Fruit fly (Drosophila melanogaster) whole organism, adult: Measurements from ENCODE around the gene tal-AA.

Experiments
- CG11617 ChIP-seq: fragments of 200-800 bp; sonication (Bioruptor generic); optimal IDR thresholded peaks from 2 replicates; lab custom pipeline; 2017; ENCODE audit warnings: mild to moderate bottlenecking, missing biosample characterization, missing genetic modification reagents, missing genetic modification characterization
- CG12768 ChIP-seq: fragments of 200-800 bp; sonication (Bioruptor generic); optimal IDR thresholded peaks from 2 replicates; lab custom pipeline; 2017; ENCODE audit warnings: missing biosample characterization, missing genetic modification characterization, mild to moderate bottlenecking, moderate library complexity, missing genetic modification reagents
- CG14711 ChIP-seq: fragments of 200-800 bp; sonication (Bioruptor generic); optimal IDR thresholded peaks from 2 replicates; lab custom pipeline; 2018; ENCODE audit warnings: missing biosample characterization, mild to moderate bottlenecking, missing genetic modification characterization, moderate library complexity
- CG1620 ChIP-seq: fragments of 200-800 bp; sonication (Bioruptor generic); optimal IDR thresholded peaks from 2 replicates; lab custom pipeline; 2016; ENCODE audit warnings: missing biosample characterization, missing genetic modification characterization
- CG33017 ChIP-seq: fragments of 200-800 bp; sonication (Bioruptor generic); optimal IDR thresholded peaks from 2 replicates; lab custom pipeline; 2018; ENCODE audit warnings: missing biosample characterization, mild to moderate bottlenecking, missing genetic modification characterization, moderate library complexity
- CG5204 ChIP-seq: fragments of 200-800 bp; sonication (Bioruptor generic); optimal IDR thresholded peaks from 2 replicates; lab custom pipeline; 2016; ENCODE audit warnings: missing biosample characterization, missing genetic modification characterization
- CG7045 ChIP-seq: fragments of 200-800 bp; sonication (Bioruptor generic); optimal IDR thresholded peaks from 2 replicates; lab custom pipeline; 2017; ENCODE audit warnings: missing biosample characterization, mild to moderate bottlenecking, missing genetic modification characterization
- CG7101 ChIP-seq: fragments of 200-800 bp; sonication (Bioruptor generic); optimal IDR thresholded peaks from 2 replicates; lab custom pipeline; 2018; ENCODE audit warnings: missing biosample characterization, mild to moderate bottlenecking, missing genetic modification characterization, moderate library complexity
- Clk ChIP-seq: fragments of 200-800 bp; sonication (Bioruptor generic); optimal IDR thresholded peaks from 2 replicates; lab custom pipeline; 2017; ENCODE audit warnings: missing biosample characterization, missing genetic modification characterization
- Crg-1 ChIP-seq: fragments of 200-800 bp; sonication (Bioruptor generic); optimal IDR thresholded peaks from 2 replicates; lab custom pipeline; 2016; ENCODE audit warnings: missing biosample characterization, missing genetic modification characterization
- Hr96 ChIP-seq: fragments of 200-800 bp; sonication (Bioruptor generic); optimal IDR thresholded peaks from 2 replicates; lab custom pipeline; 2016; ENCODE audit warnings: missing biosample characterization, missing genetic modification characterization
- Mnt ChIP-seq: fragments of 200-800 bp; sonication (Bioruptor generic); optimal IDR thresholded peaks from 2 replicates; lab custom pipeline; 2016; ENCODE audit warnings: missing biosample characterization, mild to moderate bottlenecking, missing genetic modification characterization
- bab1 ChIP-seq: fragments of 200-800 bp; sonication (Bioruptor generic); optimal IDR thresholded peaks from 3 replicates; lab custom pipeline; 2019; ENCODE audit warnings: missing biosample characterization, mild to moderate bottlenecking, missing genetic modification characterization, moderate library complexity
- cic ChIP-seq: fragments of 200-800 bp; sonication (Bioruptor generic); optimal IDR thresholded peaks from 2 replicates; lab custom pipeline; 2017; ENCODE audit warnings: missing biosample characterization, mild to moderate bottlenecking, missing genetic modification characterization, moderate library complexity
- cnc ChIP-seq, 2 experiments: fragments of >200 bp; optimal IDR thresholded peaks; 2 replicates each; lab custom pipeline; 2017
- kay ChIP-seq: fragments of 200-800 bp; sonication (Bioruptor generic); peaks from one replicate; lab custom pipeline; 2016; ENCODE audit warnings: missing biosample characterization, missing genetic modification characterization, borderline replicate concordance
- ovo ChIP-seq: fragments of 200-800 bp; sonication (Bioruptor generic); optimal IDR thresholded peaks from 2 replicates; lab custom pipeline; 2016; ENCODE audit warnings: missing biosample characterization, missing genetic modification characterization
- pad ChIP-seq: fragments of 200-800 bp; sonication (Bioruptor generic); optimal IDR thresholded peaks from 3 replicates; lab custom pipeline; 2017; ENCODE audit warnings: missing biosample characterization, missing genetic modification characterization, mild to moderate bottlenecking, moderate library complexity, missing genetic modification reagents
- tj ChIP-seq: fragments of 200-800 bp; sonication (Bioruptor generic); optimal IDR thresholded peaks from 3 replicates; lab custom pipeline; 2017; ENCODE audit warnings: missing biosample characterization, mild to moderate bottlenecking, missing genetic modification characterization, moderate library complexity
- toe ChIP-seq: fragments of 200-800 bp; sonication (Bioruptor generic); optimal IDR thresholded peaks from 2 replicates; lab custom pipeline; 2016; ENCODE audit warnings: missing biosample characterization, missing genetic modification characterization

tal-AA gene

DNA sequence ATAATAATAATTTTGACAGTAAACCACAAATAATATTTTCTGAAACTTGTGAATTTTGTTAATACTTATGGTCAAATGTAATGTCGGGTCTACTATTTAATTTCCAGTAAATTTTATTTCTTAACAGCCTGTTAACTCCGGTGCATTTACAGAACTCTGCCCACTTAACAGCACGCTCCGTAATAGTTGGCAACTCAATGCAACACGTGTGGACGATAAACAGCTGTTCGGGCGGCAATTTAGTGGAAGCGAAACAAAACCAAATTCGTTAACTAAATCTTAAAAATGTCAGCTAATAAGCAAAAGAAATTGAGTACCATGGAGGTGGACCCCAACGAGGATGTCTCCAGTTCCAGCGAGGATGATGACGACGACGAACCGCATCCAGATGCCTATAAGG, 32.1 kb upstream of the tal-AA start, which contains the start of gene CG9286:
Gene CG9286 (plus strand): TSS at position 196 of the 400 bp plus-strand sequence.
- TF ChIP-seq ovo (no peak), CG7045 (GFP tag; lab: Kevin White, UChicago) (no peak), toe (GFP tag; lab: Kevin White, UChicago) (no peak), cnc (optimal IDR thresholded peaks at IDR 0.05; lab: Kevin White, UChicago) (no peak), pad (no peak), CG14711 (tag; lab: Kevin White, UChicago) (peak; percentile 86), CG7101 (no peak), tj (GFP tag; lab: Kevin White, UChicago) (no peak), bab1 (GFP tag; lab: Kevin White, UChicago) (peak; percentile 10), cic (no peak), CG33017 (tag; lab: Kevin White, UChicago) (no peak), CG11617 (GFP tag; lab: Kevin White, UChicago) (no peak), Hr96 (GFP tag; lab: Kevin White, UChicago) (no peak), kay (no peak), Crg-1 (GFP tag; lab: Kevin White, UChicago) (no peak), Mnt (peak; percentile 94)

DNA sequence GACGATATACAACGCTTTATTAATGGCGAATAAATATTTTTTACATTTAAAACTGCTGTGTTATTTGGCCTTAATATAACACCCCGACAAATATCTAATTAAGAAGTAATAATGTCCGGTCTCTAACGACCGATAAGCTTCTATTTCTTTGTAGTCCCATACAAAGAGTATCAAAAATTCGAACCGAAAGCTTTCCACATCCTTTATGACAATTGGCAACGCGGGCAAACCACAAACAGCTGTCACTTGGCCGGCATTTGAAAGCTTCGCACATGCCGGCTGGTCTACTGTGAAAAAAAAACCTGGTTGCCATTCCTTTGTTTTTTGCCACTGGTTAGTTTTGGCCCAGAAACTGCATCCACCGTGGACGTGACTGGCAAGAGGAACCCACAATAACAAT, 30.9 kb upstream of the tal-AA start, which contains the start of gene Dip-B:
Gene Dip-B (plus strand): TSS at position 254 of the 400 bp plus-strand sequence.
- TF ChIP-seq Mnt (peak; percentile 4), toe (GFP tag; lab: Kevin White, UChicago) (no peak), CG11617 (GFP tag; lab: Kevin White, UChicago) (no peak), CG14711 (tag; lab: Kevin White, UChicago) (peak; percentile 27), bab1 (GFP tag; lab: Kevin White, UChicago) (peak; percentile 4)

DNA sequence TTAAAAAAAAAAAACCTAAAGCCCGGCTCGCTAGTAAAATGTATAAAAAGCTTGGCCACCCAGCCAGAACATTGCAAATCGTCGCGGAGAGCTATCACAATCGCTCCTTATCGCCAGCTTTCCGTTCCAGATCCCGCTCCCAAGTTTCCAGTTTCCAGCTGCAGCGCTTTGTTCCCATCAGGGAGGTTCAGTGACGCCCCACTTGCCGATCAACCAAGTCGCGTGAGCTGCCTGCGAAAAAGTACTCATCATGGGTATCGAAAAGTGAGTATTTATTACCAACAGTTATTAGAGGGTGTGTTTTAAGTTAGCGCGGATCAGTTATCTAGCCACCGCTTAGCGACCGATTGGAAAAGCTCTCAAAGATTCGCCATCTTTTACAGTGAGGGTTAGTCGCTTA, 30.3 kb upstream of the tal-AA start:
- TF ChIP-seq kay (no peak), CG7045 (GFP tag; lab: Kevin White, UChicago) (no peak), toe (GFP tag; lab: Kevin White, UChicago) (no peak), CG1620 (GFP tag; lab: Kevin White, UChicago) (no peak), cnc (optimal IDR thresholded peaks at IDR 0.05; lab: Kevin White, UChicago) (no peak), bab1 (GFP tag; lab: Kevin White, UChicago) (no peak), cic (peak; percentile 38), CG12768 (GFP tag; lab: Kevin White, UChicago) (peak; percentile 28), Mnt (peak; percentile 7), Hr96 (GFP tag; lab: Kevin White, UChicago) (peak; percentile 27), ovo (peak; percentile 34), tj (GFP tag; lab: Kevin White, UChicago) (no peak), CG5204 (GFP tag; lab: Kevin White, UChicago) (no peak), pad (no peak), CG14711 (tag; lab: Kevin White, UChicago) (no peak), Crg-1 (GFP tag; lab: Kevin White, UChicago) (no peak), CG11617 (GFP tag; lab: Kevin White, UChicago) (no peak), CG7101 (no peak), CG33017 (tag; lab: Kevin White, UChicago) (peak; percentile 18)

DNA sequence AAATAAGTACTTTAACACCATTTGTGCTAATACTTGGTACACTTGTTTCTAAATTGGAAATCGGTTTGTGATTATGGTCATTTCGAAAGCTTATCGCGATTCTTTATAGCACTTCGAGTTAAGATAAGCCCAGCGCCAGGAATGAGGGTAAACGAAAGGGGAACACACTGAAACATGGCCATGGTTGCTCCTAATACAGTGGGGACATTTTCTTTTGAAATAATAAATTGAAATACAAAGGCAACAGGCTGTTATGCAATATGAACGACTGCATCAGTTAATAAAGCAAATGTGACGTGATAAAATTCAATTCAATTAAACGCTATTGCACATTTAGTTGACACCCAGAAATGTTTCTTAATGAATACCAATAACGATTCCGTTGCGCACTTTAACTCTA, 29.5 kb upstream of the tal-AA start:
- TF ChIP-seq CG33017 (tag; lab: Kevin White, UChicago) (no peak), Hr96 (GFP tag; lab: Kevin White, UChicago) (no peak), bab1 (GFP tag; lab: Kevin White, UChicago) (no peak), CG12768 (GFP tag; lab: Kevin White, UChicago) (no peak), ovo (no peak), CG7045 (GFP tag; lab: Kevin White, UChicago) (no peak), CG7101 (no peak), toe (GFP tag; lab: Kevin White, UChicago) (no peak)

DNA sequence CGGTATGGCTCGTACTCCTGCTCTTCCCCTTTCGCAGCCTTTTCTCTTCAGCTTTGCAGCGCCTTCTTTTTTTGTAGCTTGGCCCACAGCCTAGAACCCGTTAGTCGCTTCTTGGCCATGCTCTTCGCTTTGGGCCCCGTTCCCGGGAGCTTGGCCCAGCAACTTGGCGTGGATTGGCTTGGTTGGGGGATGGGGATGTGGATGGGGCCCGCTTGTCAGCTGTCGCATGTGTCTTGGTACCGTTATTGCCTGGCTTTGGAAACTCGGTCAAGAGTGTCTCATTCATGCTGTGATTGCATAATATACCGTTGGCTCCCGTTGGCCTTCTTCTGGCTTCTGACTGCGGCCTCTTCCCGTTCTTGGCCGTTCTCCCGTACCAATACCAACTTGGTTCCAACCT, 27.0 kb upstream of the tal-AA start:
- TF ChIP-seq CG11617 (GFP tag; lab: Kevin White, UChicago) (no peak), CG7101 (no peak), CG5204 (GFP tag; lab: Kevin White, UChicago) (no peak), tj (GFP tag; lab: Kevin White, UChicago) (no peak), pad (no peak), CG33017 (tag; lab: Kevin White, UChicago) (no peak), Mnt (no peak), CG12768 (GFP tag; lab: Kevin White, UChicago) (no peak), CG14711 (tag; lab: Kevin White, UChicago) (no peak), CG1620 (GFP tag; lab: Kevin White, UChicago) (no peak), toe (GFP tag; lab: Kevin White, UChicago) (no peak), ovo (no peak), Hr96 (GFP tag; lab: Kevin White, UChicago) (no peak), cic (no peak), cnc (optimal IDR thresholded peaks at IDR 0.05; lab: Kevin White, UChicago) (no peak)

DNA sequence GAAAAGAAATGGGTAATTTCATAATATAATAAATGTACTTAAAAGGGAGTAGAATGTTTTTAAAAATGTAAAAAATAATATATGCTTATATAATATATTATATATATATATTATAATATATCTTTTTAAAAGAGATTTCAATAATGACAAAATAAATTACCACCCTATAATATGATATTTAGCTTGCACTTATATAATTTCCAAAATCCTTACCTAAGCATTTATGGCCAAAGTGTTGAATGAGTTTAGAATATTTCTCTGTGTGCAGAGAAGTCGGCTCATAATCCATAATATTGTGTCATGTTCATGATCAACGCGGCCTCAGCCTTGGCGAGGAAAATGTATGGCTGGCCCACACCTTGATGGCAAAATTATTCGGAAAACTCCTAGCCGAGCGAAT, 24.7 kb upstream of the tal-AA start:
- TF ChIP-seq CG14711 (tag; lab: Kevin White, UChicago) (no peak), Crg-1 (GFP tag; lab: Kevin White, UChicago) (no peak), CG5204 (GFP tag; lab: Kevin White, UChicago) (no peak), tj (GFP tag; lab: Kevin White, UChicago) (no peak), CG1620 (GFP tag; lab: Kevin White, UChicago) (no peak), CG33017 (tag; lab: Kevin White, UChicago) (no peak), Clk (GFP tag; lab: Kevin White, UChicago) (no peak), CG7045 (GFP tag; lab: Kevin White, UChicago) (no peak), Mnt (no peak), kay (no peak), ovo (no peak), CG12768 (GFP tag; lab: Kevin White, UChicago) (no peak), toe (GFP tag; lab: Kevin White, UChicago) (no peak), pad (no peak), cnc (optimal IDR thresholded peaks at IDR 0.05; lab: Kevin White, UChicago) (no peak)
